Fruit fly (Drosophila melanogaster): ENCODE results near the gene raskol.

Gene raskol

DNA sequence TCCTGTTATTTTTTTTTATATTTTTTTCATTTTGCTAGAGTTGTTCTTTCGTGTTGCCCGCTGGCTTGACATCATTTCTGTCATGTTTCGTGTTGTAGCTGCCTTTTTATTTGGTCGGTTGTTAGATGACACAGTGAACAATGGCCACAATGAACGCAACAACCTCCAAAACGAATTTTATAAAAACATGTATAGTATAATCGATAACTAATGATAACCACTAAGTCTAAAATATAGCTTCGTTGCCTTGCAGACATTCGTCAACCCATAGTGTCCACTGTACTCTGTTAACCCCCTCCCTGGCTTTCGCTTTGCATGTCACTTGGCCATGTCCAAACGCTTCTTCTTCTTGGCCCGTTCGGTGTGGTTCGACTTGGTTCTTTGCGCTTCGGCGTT lies 3.8 kb downstream of the raskol start (continued):
- peak; percentile 30 for TF ChIP-seq Asciz (GFP tag; optimal IDR thresholded peaks at IDR 0.05)
- peak; percentile 74 for TF ChIP-seq CG9817 (tag; optimal IDR thresholded peaks at IDR 0.05)
- peak; percentile 47 for TF ChIP-seq CG12744 (GFP tag; optimal IDR thresholded peaks at IDR 0.05)
- no peak for TF ChIP-seq psq (GFP tag; optimal IDR thresholded peaks at IDR 0.05)
- no peak for TF ChIP-seq GATAe (GFP tag; conservative IDR thresholded peaks at IDR 0.05)
- peak; percentile 35 for TF ChIP-seq CG4707 (GFP tag; optimal IDR thresholded peaks at IDR 0.05)
- peak; percentile 77 for TF ChIP-seq Side (GFP tag; optimal IDR thresholded peaks at IDR 0.05)
- TF ChIP-seq CG4617 (GFP tag; optimal IDR thresholded peaks at IDR 0.05; ENCODE audit: borderline replicate concordance): peak; percentile 30
- TF ChIP-seq hth (optimal IDR thresholded peaks at IDR 0.05): no peak
- peak; percentile 65 for TF ChIP-seq ERR (GFP tag; optimal IDR thresholded peaks at IDR 0.05)
- TF ChIP-seq corto (GFP tag; optimal IDR thresholded peaks at IDR 0.05): no peak
- TF ChIP-seq Nf-YA (GFP tag; IDR thresholded peaks at IDR 0.05): peak; percentile 78
- TF ChIP-seq toy (GFP tag; IDR thresholded peaks at IDR 0.05): peak; percentile 57; the same call in 1 of the 2 replicates
- TF ChIP-seq CG2199 (GFP tag; IDR thresholded peaks at IDR 0.05): peak; percentile 72; the same call in 1 of the 3 replicates
- TF ChIP-seq CG8478 (optimal IDR thresholded peaks at IDR 0.05): no peak
- no peak for TF ChIP-seq gfzf (GFP tag; optimal IDR thresholded peaks at IDR 0.05)
- no peak for TF ChIP-seq vnd (GFP tag; IDR thresholded peaks at IDR 0.05; ENCODE audit: partially characterized antibody)
- no peak for TF ChIP-seq tup (GFP tag; optimal IDR thresholded peaks at IDR 0.05)
- peak; percentile 78 for TF ChIP-seq CG6272 (GFP tag; IDR thresholded peaks at IDR 0.05)
- no peak for TF ChIP-seq slou (GFP tag; optimal IDR thresholded peaks at IDR 0.05)
- TF ChIP-seq CG8281 (tag; optimal IDR thresholded peaks at IDR 0.05): no peak
- TF ChIP-seq chn (GFP tag; optimal IDR thresholded peaks at IDR 0.05): peak; percentile 59
- TF ChIP-seq CG14050 (GFP tag; IDR thresholded peaks at IDR 0.05): peak; percentile 69
- TF ChIP-seq B-H1 (GFP tag; IDR thresholded peaks at IDR 0.05): peak; percentile 70
- TF ChIP-seq CG9797 (GFP tag; optimal IDR thresholded peaks at IDR 0.05): no peak
- TF ChIP-seq CG10654 (GFP tag; optimal IDR thresholded peaks at IDR 0.05): peak; percentile 28
- TF ChIP-seq h (optimal IDR thresholded peaks at IDR 0.05): no peak
- peak; percentile 30 for TF ChIP-seq Atf3 (GFP tag; optimal IDR thresholded peaks at IDR 0.05)
- TF ChIP-seq CG15514 (GFP tag; optimal IDR thresholded peaks at IDR 0.05): peak; percentile 38
- TF ChIP-seq ro (GFP tag; IDR thresholded peaks at IDR 0.05): 0 out of 2 replicates have a peak, but pooled peaks have one; percentile 8
- TF ChIP-seq ato (GFP tag; IDR thresholded peaks at IDR 0.05; ENCODE audit: partially characterized antibody): no peak
- TF ChIP-seq CG15011 (GFP tag; optimal IDR thresholded peaks at IDR 0.05): peak; percentile 6
- peak; percentile 59 for TF ChIP-seq Spps (tag; optimal IDR thresholded peaks at IDR 0.05)
- peak; percentile 15 for TF ChIP-seq salm (tag; optimal IDR thresholded peaks at IDR 0.05)
- peak; percentile 70 for TF ChIP-seq Chrac-16 (GFP tag; optimal IDR thresholded peaks at IDR 0.05)
- no peak for TF ChIP-seq unc-4 (GFP tag; IDR thresholded peaks at IDR 0.05; ENCODE audit: partially characterized antibody)
- peak; percentile 83 for TF ChIP-seq CG3726 (GFP tag; IDR thresholded peaks at IDR 0.05)
- peak; percentile 6 for TF ChIP-seq sqz (GFP tag; optimal IDR thresholded peaks at IDR 0.05)
- peak; percentile 78 for TF ChIP-seq CG16863 (GFP tag; optimal IDR thresholded peaks at IDR 0.05)
- peak; percentile 66 for TF ChIP-seq gsb (GFP tag; IDR thresholded peaks at IDR 0.05)
- TF ChIP-seq D (optimal IDR thresholded peaks at IDR 0.05): no peak
- peak; percentile 32 for TF ChIP-seq D (GFP tag; optimal IDR thresholded peaks at IDR 0.05)
- peak; percentile 64 for TF ChIP-seq ap (GFP tag; IDR thresholded peaks at IDR 0.05)
- TF ChIP-seq Ada2b (GFP tag; IDR thresholded peaks at IDR 0.05): peak; percentile 92
- peak; percentile 84 for TF ChIP-seq kni (GFP tag; optimal IDR thresholded peaks at IDR 0.05)
- TF ChIP-seq Usf (GFP tag; optimal IDR thresholded peaks at IDR 0.05): peak; percentile 43
- peak; percentile 37 for TF ChIP-seq jing (GFP tag; optimal IDR thresholded peaks at IDR 0.05)
- TF ChIP-seq CG3847 (GFP tag; IDR thresholded peaks at IDR 0.05): peak; percentile 57
- TF ChIP-seq Oaz (GFP tag; IDR thresholded peaks at IDR 0.05): peak; percentile 64
- TF ChIP-seq sob (GFP tag; IDR thresholded peaks at IDR 0.05): peak; percentile 85
- peak; percentile 64 for TF ChIP-seq tap (tag; optimal IDR thresholded peaks at IDR 0.05)
- peak; percentile 73 for TF ChIP-seq rib (GFP tag; IDR thresholded peaks at IDR 0.05)
- TF ChIP-seq PHDP (tag; optimal IDR thresholded peaks at IDR 0.05): peak; percentile 57
